Fruit fly (Drosophila melanogaster) whole organism: ENCODE data around the gene Sbat.

Experiments used
- CG8478 ChIP-seq: fragments of >200 bp; optimal IDR thresholded peaks from 2 replicates; lab custom pipeline; 2018; ENCODE audit warnings: inconsistent platforms
- pan ChIP-seq: fragments of >200 bp; optimal IDR thresholded peaks from 2 replicates; lab custom pipeline; 2017
- psq ChIP-seq: fragments of >200 bp; optimal IDR thresholded peaks from 2 replicates; lab custom pipeline; 2017
- usp ChIP-seq: fragments of >200 bp; optimal IDR thresholded peaks from 2 replicates; lab custom pipeline; 2017; ENCODE audit warnings: missing biosample characterization, missing genetic modification characterization, mixed read lengths

DNA sequence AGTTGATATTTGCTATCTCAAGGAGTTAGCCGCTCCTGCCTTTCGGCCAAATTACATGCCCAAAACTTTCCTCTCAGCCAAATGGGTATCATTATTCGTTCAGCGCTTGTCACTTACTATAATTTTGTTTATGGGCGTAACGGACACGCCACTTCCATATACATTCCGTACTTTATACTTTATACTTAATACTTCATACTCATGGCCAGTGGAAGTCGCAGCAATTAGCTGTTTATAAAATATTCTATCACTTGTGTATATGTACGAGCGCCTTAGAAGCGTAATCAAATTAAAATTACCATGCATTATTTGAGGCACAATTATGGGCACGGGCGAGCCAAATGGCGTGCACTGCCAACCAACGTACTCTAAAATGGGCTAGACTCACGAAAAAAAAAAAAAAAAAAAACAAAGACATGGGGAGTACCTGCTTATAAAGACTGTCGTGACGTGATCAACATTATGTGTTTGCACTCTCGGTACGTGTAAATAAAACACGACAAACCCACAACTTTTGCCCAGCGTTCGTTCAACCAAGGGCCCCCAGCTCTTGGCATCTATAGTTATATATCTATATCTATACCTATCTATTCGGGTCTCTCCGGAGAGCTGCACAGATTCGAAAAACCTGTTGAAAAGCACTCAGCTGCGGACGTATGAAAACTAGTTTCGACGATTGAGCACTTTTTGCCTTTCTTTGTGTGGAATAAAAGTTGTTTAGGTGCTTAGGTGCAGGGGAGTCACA is 16.8 kb upstream of the Sbat start:
- TF ChIP-seq CG8478 (no peak), psq (lab: Kevin White, UChicago) (no peak), pan (lab: Kevin White, UChicago) (no peak), usp (GFP tag; lab: Kevin White, UChicago) (no peak)
